Fruit fly (Drosophila melanogaster) whole organism, prepupa: Measurements from ENCODE around the gene sni.

Source experiments
- CG10669 ChIP-seq: fragments of 200-800 bp; sonication (Bioruptor generic); optimal IDR thresholded peaks from 3 replicates; lab custom pipeline; 2018; ENCODE audit warnings: missing biosample characterization, mild to moderate bottlenecking, missing genetic modification characterization, moderate library complexity
- CG16779 ChIP-seq: fragments of 200-800 bp; sonication (Bioruptor generic); optimal IDR thresholded peaks from 3 replicates; lab custom pipeline; 2017; ENCODE audit warnings: missing biosample characterization, mild to moderate bottlenecking, missing genetic modification characterization
- CG6276 ChIP-seq: fragments of 200-800 bp; sonication (Bioruptor generic); optimal IDR thresholded peaks from 2 replicates; lab custom pipeline; 2017; ENCODE audit warnings: missing biosample characterization, mild to moderate bottlenecking, missing genetic modification characterization
- CG6808 ChIP-seq: fragments of 200-800 bp; sonication (Bioruptor generic); optimal IDR thresholded peaks from 3 replicates; lab custom pipeline; 2017; ENCODE audit warnings: missing biosample characterization, missing genetic modification characterization, mild to moderate bottlenecking, moderate library complexity, missing genetic modification reagents
- Eip78C ChIP-seq: fragments of 200-800 bp; sonication (Bioruptor generic); peaks from one replicate; lab custom pipeline; 2016; ENCODE audit warnings: missing biosample characterization, missing genetic modification characterization
- fkh ChIP-seq: fragments of 200-800 bp; sonication (Bioruptor generic); optimal IDR thresholded peaks from 3 replicates; lab custom pipeline; 2017; ENCODE audit warnings: missing biosample characterization, mild to moderate bottlenecking, missing genetic modification characterization, moderate library complexity
- spab ChIP-seq: fragments of 200-800 bp; sonication (Bioruptor generic); optimal IDR thresholded peaks from 2 replicates; lab custom pipeline; 2017; ENCODE audit warnings: missing biosample characterization, mild to moderate bottlenecking, missing genetic modification characterization, missing genetic modification reagents

DNA sequence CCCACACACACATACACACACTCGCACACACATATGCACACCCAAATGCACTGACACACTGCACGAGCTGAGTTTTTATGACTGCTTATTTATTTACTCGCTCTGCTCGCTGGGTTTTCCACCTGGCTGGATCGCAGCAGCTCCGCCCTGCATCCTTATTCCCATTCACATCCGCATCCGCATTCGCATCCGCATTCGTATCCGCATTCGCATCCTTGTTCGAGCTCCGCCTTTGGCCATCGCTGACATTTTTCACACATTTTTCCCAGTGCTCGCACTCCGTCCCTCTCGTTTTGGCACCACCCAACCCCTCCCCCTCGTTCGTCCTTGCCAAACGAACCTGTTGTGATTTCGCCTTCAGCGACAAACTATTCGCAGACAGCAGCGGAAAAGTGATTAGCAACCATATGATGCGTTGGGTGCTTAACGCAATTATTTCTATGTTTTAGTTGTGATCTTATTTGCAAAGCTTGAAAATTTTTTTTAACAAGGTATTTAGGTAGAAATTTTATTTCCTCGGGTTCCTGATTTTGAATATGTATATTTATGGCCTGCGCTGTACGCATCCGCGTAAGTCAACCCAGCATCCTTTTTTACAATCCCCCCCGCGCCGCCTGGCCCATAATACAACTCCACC is 32.6 kb downstream of the sni start:
- peak; percentile 38 for TF ChIP-seq CG16779 (tag; lab: Kevin White, UChicago)
- no peak for TF ChIP-seq fkh (GFP tag; lab: Kevin White, UChicago)
- TF ChIP-seq CG6276 (GFP tag; lab: Kevin White, UChicago): peak; percentile 56
- TF ChIP-seq spab: peak; percentile 72
- TF ChIP-seq CG10669 (GFP tag; lab: Kevin White, UChicago): peak; percentile 84
- TF ChIP-seq CG6808: peak; percentile 84
- TF ChIP-seq Eip78C (GFP tag; lab: Kevin White, UChicago): peak; percentile 90
